Worm (Caenorhabditis elegans) whole organism, L3 larva: ENCODE measurements around the gene mrps-22.
A peak's percentile ranks its signal among the peaks of the same experiment; 100 is the strongest.

Source experiments
- R02D3.7 ChIP-seq: fragments of 150-350 bp; optimal IDR thresholded peaks from 2 replicates; lab custom pipeline; 2014; ENCODE audit warnings: missing biosample characterization, missing genetic modification characterization
- ZK546.5 ChIP-seq: sonication (generic microtip); optimal IDR thresholded peaks from 2 replicates; lab custom pipeline; 2017; ENCODE audit warnings: missing biosample characterization, missing genetic modification characterization
- aly-2 ChIP-seq: fragments of 150-350 bp; optimal IDR thresholded peaks from 2 replicates; lab custom pipeline; 2014; ENCODE audit warnings: missing biosample characterization, missing genetic modification characterization
- ama-1 ChIP-seq: fragments of 150-350 bp; optimal IDR thresholded peaks from 2 replicates; lab custom pipeline; 2018
- ceh-16 ChIP-seq: sonication (generic microtip); optimal IDR thresholded peaks from 2 replicates; lab custom pipeline; 2017; ENCODE audit warnings: missing biosample characterization, missing genetic modification characterization
- ceh-82 ChIP-seq: fragments of 150-350 bp; optimal IDR thresholded peaks from 2 replicates; lab custom pipeline; 2014; ENCODE audit warnings: missing biosample characterization, missing genetic modification characterization
- ceh-9 ChIP-seq: sonication (generic microtip); optimal IDR thresholded peaks from 2 replicates; lab custom pipeline; 2018; ENCODE audit warnings: missing biosample characterization, missing genetic modification characterization
- daf-12 ChIP-seq: fragments of 150-350 bp; optimal IDR thresholded peaks from 2 replicates; lab custom pipeline; 2014; ENCODE audit warnings: missing biosample characterization, missing genetic modification reagents, missing genetic modification characterization
- egl-27 ChIP-seq: sonication (generic microtip); optimal IDR thresholded peaks from 4 replicates; lab custom pipeline; 2017; ENCODE audit warnings: missing biosample characterization, missing genetic modification reagents, missing genetic modification characterization
- egl-5 ChIP-seq: fragments of 150-350 bp; optimal IDR thresholded peaks from 2 replicates; lab custom pipeline; 2017; ENCODE audit warnings: missing biosample characterization, missing genetic modification reagents, missing genetic modification characterization, inconsistent platforms
- elt-1 ChIP-seq: fragments of 150-350 bp; optimal IDR thresholded peaks from 2 replicates; lab custom pipeline; 2014; ENCODE audit warnings: missing biosample characterization, missing genetic modification characterization
- elt-2 ChIP-seq: sonication (generic microtip); optimal IDR thresholded peaks from 2 replicates; lab custom pipeline; 2016; ENCODE audit warnings: missing genetic modification reagents, mild to moderate bottlenecking, missing genetic modification characterization, missing compliant biosample characterization
- eor-1 ChIP-seq, 2 experiments: fragments of 150-350 bp; optimal IDR thresholded peaks; 2 replicates each; lab custom pipeline; 2014 to 2018; ENCODE audit warnings: missing biosample characterization in 2 of 2, missing genetic modification characterization in 2 of 2
- fkh-2 ChIP-seq: fragments of 150-350 bp; optimal IDR thresholded peaks from 2 replicates; lab custom pipeline; 2014; ENCODE audit warnings: missing biosample characterization, missing genetic modification reagents, missing genetic modification characterization
- fos-1 ChIP-seq: fragments of 150-350 bp; optimal IDR thresholded peaks from 2 replicates; lab custom pipeline; 2014; ENCODE audit warnings: missing biosample characterization, missing genetic modification characterization
- hmg-11 ChIP-seq: sonication (generic microtip); optimal IDR thresholded peaks from 2 replicates; lab custom pipeline; 2016; ENCODE audit warnings: missing genetic modification characterization, missing compliant biosample characterization
- jun-1 ChIP-seq: fragments of 150-350 bp; optimal IDR thresholded peaks from 2 replicates; lab custom pipeline; 2014; ENCODE audit warnings: missing biosample characterization, missing genetic modification reagents, missing genetic modification characterization
- lin-15B ChIP-seq: fragments of 150-350 bp; optimal IDR thresholded peaks from 2 replicates; lab custom pipeline; 2014; ENCODE audit warnings: missing biosample characterization, missing genetic modification characterization
- lin-39 ChIP-seq: fragments of 150-350 bp; optimal IDR thresholded peaks from 2 replicates; lab custom pipeline; 2018; ENCODE audit warnings: missing biosample characterization, missing genetic modification reagents, missing genetic modification characterization
- lsy-12 ChIP-seq: sonication (generic microtip); optimal IDR thresholded peaks from 2 replicates; lab custom pipeline; 2016; ENCODE audit warnings: mild to moderate bottlenecking, missing genetic modification characterization, missing compliant biosample characterization
- mdl-1 ChIP-seq: fragments of 150-350 bp; optimal IDR thresholded peaks from 2 replicates; lab custom pipeline; 2014; ENCODE audit warnings: missing biosample characterization, missing genetic modification characterization
- nfya-1 ChIP-seq: sonication (generic microtip); optimal IDR thresholded peaks from 2 replicates; lab custom pipeline; 2017; ENCODE audit warnings: missing genetic modification characterization, mild to moderate bottlenecking, missing compliant biosample characterization, antibody characterized with exemption, moderate library complexity; ENCODE audit not compliant: insufficient read depth
- nhr-11 ChIP-seq: fragments of 150-350 bp; optimal IDR thresholded peaks from 2 replicates; lab custom pipeline; 2014; ENCODE audit warnings: missing biosample characterization, missing genetic modification characterization
- nhr-12 ChIP-seq: fragments of 150-350 bp; optimal IDR thresholded peaks from 2 replicates; lab custom pipeline; 2014; ENCODE audit warnings: missing biosample characterization, missing genetic modification characterization
- nhr-23 ChIP-seq: fragments of 150-350 bp; optimal IDR thresholded peaks from 2 replicates; lab custom pipeline; 2014; ENCODE audit warnings: missing biosample characterization, missing genetic modification reagents, missing genetic modification characterization
- nhr-237 ChIP-seq: fragments of 150-350 bp; optimal IDR thresholded peaks from 2 replicates; lab custom pipeline; 2014; ENCODE audit warnings: missing biosample characterization, missing genetic modification characterization
- nhr-25 ChIP-seq: sonication (generic microtip); optimal IDR thresholded peaks from 2 replicates; lab custom pipeline; 2017; ENCODE audit warnings: missing biosample characterization, missing genetic modification characterization
- nhr-28 ChIP-seq: fragments of 150-350 bp; optimal IDR thresholded peaks from 2 replicates; lab custom pipeline; 2014; ENCODE audit warnings: missing biosample characterization, missing genetic modification characterization
- nhr-43 ChIP-seq: sonication (generic microtip); optimal IDR thresholded peaks from 2 replicates; lab custom pipeline; 2016; ENCODE audit warnings: mild to moderate bottlenecking, missing genetic modification characterization, missing compliant biosample characterization; ENCODE audit not compliant: poor library complexity, severe bottlenecking
- nhr-76 ChIP-seq: fragments of 150-350 bp; sonication (generic microtip); optimal IDR thresholded peaks from 5 replicates; lab custom pipeline; 2014; ENCODE audit warnings: missing biosample characterization, missing genetic modification characterization
- nhr-77 ChIP-seq: fragments of 150-350 bp; optimal IDR thresholded peaks from 2 replicates; lab custom pipeline; 2014; ENCODE audit warnings: missing biosample characterization, missing genetic modification characterization
- pha-4 ChIP-seq: fragments of 150-350 bp; optimal IDR thresholded peaks from 2 replicates; lab custom pipeline; 2014; ENCODE audit warnings: missing biosample characterization, missing genetic modification reagents, missing genetic modification characterization
- pqm-1 ChIP-seq: fragments of 150-350 bp; optimal IDR thresholded peaks from 2 replicates; lab custom pipeline; 2017; ENCODE audit warnings: missing biosample characterization, missing genetic modification characterization, inconsistent platforms
- sea-2 ChIP-seq: fragments of 150-350 bp; sonication (generic microtip); optimal IDR thresholded peaks from 4 replicates; lab custom pipeline; 2014; ENCODE audit warnings: missing biosample characterization, missing genetic modification reagents, missing genetic modification characterization
- skn-1 ChIP-seq: fragments of 150-350 bp; optimal IDR thresholded peaks from 2 replicates; lab custom pipeline; 2014; ENCODE audit warnings: missing biosample characterization, missing genetic modification characterization
- snpc-4 ChIP-seq: fragments of 150-350 bp; optimal IDR thresholded peaks from 2 replicates; lab custom pipeline; 2014; ENCODE audit warnings: missing biosample characterization, missing genetic modification characterization
- tbx-2 ChIP-seq: sonication (generic microtip); optimal IDR thresholded peaks from 2 replicates; lab custom pipeline; 2016; ENCODE audit warnings: mild to moderate bottlenecking, missing genetic modification characterization, missing compliant biosample characterization
- unc-62 ChIP-seq: fragments of 150-350 bp; sonication (generic microtip); optimal IDR thresholded peaks from 4 replicates; lab custom pipeline; 2014; ENCODE audit warnings: missing biosample characterization, missing genetic modification reagents, missing genetic modification characterization
- ztf-11 ChIP-seq: fragments of 150-350 bp; optimal IDR thresholded peaks from 2 replicates; lab custom pipeline; 2014; ENCODE audit warnings: missing biosample characterization, missing genetic modification characterization
- ztf-4 ChIP-seq: fragments of 150-350 bp; optimal IDR thresholded peaks from 2 replicates; lab custom pipeline; 2014; ENCODE audit warnings: missing biosample characterization, missing genetic modification characterization

The mrps-22 gene

ce11 chrII:10558345-10558744 is 24.1 kb upstream of the mrps-22 start:
- TF ChIP-seq lin-39 (tag; lab: Kevin White, UChicago) (peak; percentile 18), sea-2 (GFP tag; lab: Kevin White, UChicago) (no peak), ZK546.5 (tag; lab: Kevin White, UChicago) (no peak), lin-15B (no peak), nhr-11 (tag; lab: Kevin White, UChicago) (peak; percentile 21), fos-1 (no peak), ama-1 (peak; percentile 39)

ce11 chrII:10558962-10559415 is 23.4 kb upstream of the mrps-22 start:
- TF ChIP-seq daf-12 (tag; lab: Kevin White, UChicago), result no peak
- TF ChIP-seq snpc-4 (tag; lab: Kevin White, UChicago), result no peak
- TF ChIP-seq ztf-11 (tag; lab: Kevin White, UChicago), result no peak
- no peak for TF ChIP-seq nhr-11 (tag; lab: Kevin White, UChicago)
- peak; percentile 70 for TF ChIP-seq elt-1 (tag; lab: Kevin White, UChicago)
- no peak for TF ChIP-seq nhr-28 (tag; lab: Kevin White, UChicago)
- TF ChIP-seq R02D3.7 (tag; lab: Kevin White, UChicago), result no peak
- TF ChIP-seq fkh-2 (tag; lab: Kevin White, UChicago), result no peak
- peak; percentile 24 for TF ChIP-seq jun-1
- TF ChIP-seq egl-27 (tag; lab: Kevin White, UChicago), result no peak
- TF ChIP-seq nhr-77 (tag; lab: Kevin White, UChicago), result no peak
- TF ChIP-seq elt-2 (tag; lab: Kevin White, UChicago), result no peak
- TF ChIP-seq tbx-2 (tag; lab: Kevin White, UChicago), result no peak
- TF ChIP-seq aly-2 (tag; lab: Kevin White, UChicago), result no peak
- no peak for TF ChIP-seq pha-4 (tag; lab: Kevin White, UChicago)
- no peak for TF ChIP-seq unc-62
- TF ChIP-seq nhr-25 (tag; lab: Kevin White, UChicago), result peak; percentile 82
- no peak for TF ChIP-seq ceh-16
- peak; percentile 39 for TF ChIP-seq mdl-1 (tag; lab: Kevin White, UChicago)
- no peak for TF ChIP-seq ceh-82 (tag; lab: Kevin White, UChicago)
- no peak for TF ChIP-seq skn-1 (tag; lab: Kevin White, UChicago)
- TF ChIP-seq lin-15B, result peak; percentile 67
- TF ChIP-seq nhr-76, result no peak
- peak; percentile 69 for TF ChIP-seq nfya-1 (tag; lab: Kevin White, UChicago)
- peak; percentile 55 for TF ChIP-seq ama-1
- TF ChIP-seq eor-1 (tag; optimal IDR thresholded peaks at IDR 0.05; lab: Kevin White, UChicago), result no peak
- TF ChIP-seq nhr-23 (tag; lab: Kevin White, UChicago), result no peak
- no peak for TF ChIP-seq hmg-11 (tag; lab: Kevin White, UChicago)
- TF ChIP-seq lin-39 (tag; lab: Kevin White, UChicago), result peak; percentile 66
- no peak for TF ChIP-seq ceh-9
- TF ChIP-seq lsy-12, result peak; percentile 57
- TF ChIP-seq egl-5, result peak; percentile 68
- no peak for TF ChIP-seq nhr-12 (tag; lab: Kevin White, UChicago)
- no peak for TF ChIP-seq pqm-1 (tag; lab: Kevin White, UChicago)
- no peak for TF ChIP-seq nhr-237
- TF ChIP-seq ztf-4 (tag; lab: Kevin White, UChicago), result no peak
- no peak for TF ChIP-seq ZK546.5 (tag; lab: Kevin White, UChicago)
- peak; percentile 70 for TF ChIP-seq nhr-43 (tag; lab: Kevin White, UChicago)

- no peak for TF ChIP-seq hmg-11 (tag; lab: Kevin White, UChicago)
- TF ChIP-seq ZK546.5 (tag; lab: Kevin White, UChicago), result no peak
- TF ChIP-seq nhr-43 (tag; lab: Kevin White, UChicago), result peak; percentile 40
- TF ChIP-seq ztf-11 (tag; lab: Kevin White, UChicago), result no peak
- peak; percentile 14 for TF ChIP-seq nhr-23 (tag; lab: Kevin White, UChicago)
- TF ChIP-seq pha-4 (tag; lab: Kevin White, UChicago), result peak; percentile 21
- TF ChIP-seq elt-1 (tag; lab: Kevin White, UChicago), result peak; percentile 0
- TF ChIP-seq ama-1, result peak; percentile 68
- no peak for TF ChIP-seq ceh-16
- no peak for TF ChIP-seq nhr-12 (tag; lab: Kevin White, UChicago)
- TF ChIP-seq nhr-77 (tag; lab: Kevin White, UChicago), result no peak
- TF ChIP-seq elt-2 (tag; lab: Kevin White, UChicago), result peak; percentile 71
- no peak for TF ChIP-seq nhr-237
- TF ChIP-seq pqm-1 (tag; lab: Kevin White, UChicago), result peak; percentile 65
These were observed 22.7 kb upstream of the mrps-22 start for ce11 chrII:10559671-10560184.
